Worm (Caenorhabditis elegans) whole organism, midembryonic: ENCODE data around the gene F44D12.2.

Source experiments
- T22C8.4 ChIP-seq: fragments of 200-800 bp; sonication (Bioruptor generic); IDR thresholded peaks from 2 replicates; pipeline ENCODE4 v1.3.6; 2022; ENCODE audit warnings: missing genetic modification characterization, missing compliant biosample characterization
- flt-1 ChIP-seq: fragments of 200-800 bp; sonication (Bioruptor generic); IDR thresholded peaks from 2 replicates; pipeline ENCODE4 v1.3.6; 2022; ENCODE audit warnings: missing genetic modification characterization, missing compliant biosample characterization
- klf-2 ChIP-seq: fragments of 200-800 bp; sonication (Bioruptor generic); conservative IDR thresholded peaks from 2 replicates; pipeline ENCODE4 v1.3.6; 2022; ENCODE audit warnings: missing genetic modification reagents, missing genetic modification characterization, missing compliant biosample characterization
- med-1 ChIP-seq: sonication (generic microtip); optimal IDR thresholded peaks from 2 replicates; lab custom pipeline; 2017; ENCODE audit warnings: missing genetic modification characterization, mild to moderate bottlenecking, missing compliant biosample characterization, antibody characterized with exemption, missing genetic modification reagents; ENCODE audit not compliant: insufficient read depth
- ztf-29 ChIP-seq: fragments of 200-800 bp; sonication (Bioruptor generic); IDR thresholded peaks from 2 replicates; pipeline ENCODE4 v1.3.6; 2022; ENCODE audit warnings: missing genetic modification reagents, missing genetic modification characterization, missing compliant biosample characterization

ce11 chrIV:10016977-10017376 lies 556 bp downstream of the F44D12.2 start, which contains the start of gene ent-7:
- no peak for TF ChIP-seq klf-2
- no peak for TF ChIP-seq flt-1
- no peak for TF ChIP-seq T22C8.4 (GFP tag; lab: Robert Waterston, UW)
- TF ChIP-seq ztf-29 (GFP tag; lab: Robert Waterston, UW), result no peak
- TF ChIP-seq med-1 (GFP tag; lab: Kevin White, UChicago), result no peak
